Worm (Caenorhabditis elegans): ENCODE measurements around the gene pmk-1.

The pmk-1 gene

ce11 chrIV:8159087-8159486, 10.5 kb downstream of the pmk-1 start, which contains the start of gene faah-1 (continued):
- TF ChIP-seq lin-40 (tag; optimal IDR thresholded peaks at IDR 0.05) = no peak

- TF ChIP-seq Y53F4B.3 (GFP tag; IDR thresholded peaks at IDR 0.05) (no peak), nhr-90 (tag; optimal IDR thresholded peaks at IDR 0.05) (no peak), Y53G8AR.9 (GFP tag; conservative IDR thresholded peaks at IDR 0.05) (no peak), hrde-1 (tag; optimal IDR thresholded peaks at IDR 0.05; ENCODE audit: borderline replicate concordance) (no peak), D2030.7 (GFP tag; IDR thresholded peaks at IDR 0.05) (no peak), nhr-120 (GFP tag; IDR thresholded peaks at IDR 0.05) (no peak), him-1 (tag; optimal IDR thresholded peaks at IDR 0.05) (no peak), Y67H2A.10 (GFP tag; conservative IDR thresholded peaks at IDR 0.05) (no peak), hlh-12 (tag; optimal IDR thresholded peaks at IDR 0.05) (no peak), dox-1 (GFP tag; IDR thresholded peaks at IDR 0.05) (no peak), pbrm-1 (GFP tag; IDR thresholded peaks at IDR 0.05) (no peak), C17E4.6 (GFP tag; IDR thresholded peaks at IDR 0.05) (no peak), F33H1.4 (GFP tag; IDR thresholded peaks at IDR 0.05) (no peak), T26A5.8 (tag; optimal IDR thresholded peaks at IDR 0.05) (no peak), tbp1 (GFP tag; optimal IDR thresholded peaks at IDR 0.05) (no peak), mel-28 (tag; optimal IDR thresholded peaks at IDR 0.05; ENCODE audit: borderline replicate concordance) (no peak), lir-1 (GFP tag; conservative IDR thresholded peaks at IDR 0.05) (no peak), Y79H2A.3 (GFP tag; conservative IDR thresholded peaks at IDR 0.05) (no peak), rpc-1 (optimal IDR thresholded peaks at IDR 0.05) (no peak), rpc-1 (tag; optimal IDR thresholded peaks at IDR 0.05) (no peak), dpl-1 (GFP tag; optimal IDR thresholded peaks at IDR 0.05) (no peak)
Measured at ce11 chrIV:8159995-8160394, 11.4 kb downstream of the pmk-1 start.

ce11 chrIV:8161774-8162173, 13.2 kb downstream of the pmk-1 start:
- no peak for TF ChIP-seq Y79H2A.3 (GFP tag; conservative IDR thresholded peaks at IDR 0.05)
- no peak for TF ChIP-seq let-607 (tag; optimal IDR thresholded peaks at IDR 0.05)
- TF ChIP-seq B0035.1 (tag; optimal IDR thresholded peaks at IDR 0.05) = no peak
- no peak for TF ChIP-seq ceh-91 (GFP tag; IDR thresholded peaks at IDR 0.05)
- TF ChIP-seq nhr-80 (tag; optimal IDR thresholded peaks at IDR 0.05) = peak; percentile 41

- TF ChIP-seq rcor-1 (GFP tag; IDR thresholded peaks at IDR 0.05) (no peak), B0019.2 (GFP tag; conservative IDR thresholded peaks at IDR 0.05) (no peak), fkh-3 (tag; optimal IDR thresholded peaks at IDR 0.05) (no peak), nhr-80 (tag; optimal IDR thresholded peaks at IDR 0.05) (peak; percentile 69)
Measured at ce11 chrIV:8163687-8164086, 15.1 kb downstream of the pmk-1 start, which contains the start of gene clec-51. clec-51 (minus strand) TSS chrIV:8163800.

ce11 chrIV:8164515-8164914, 15.9 kb downstream of the pmk-1 start:
- TF ChIP-seq F23B12.7 (tag; optimal IDR thresholded peaks at IDR 0.05; ENCODE audit: insufficient read depth) (no peak), hlh-26 (GFP tag; conservative IDR thresholded peaks at IDR 0.05) (no peak), D2030.7 (GFP tag; IDR thresholded peaks at IDR 0.05) (no peak), lin-54 (GFP tag; optimal IDR thresholded peaks at IDR 0.05) (no peak), ccch-3 (GFP tag; optimal IDR thresholded peaks at IDR 0.05) (no peak), snpc-1.1 (tag; optimal IDR thresholded peaks at IDR 0.05; ENCODE audit: insufficient read depth) (no peak), somi-1 (GFP tag; optimal IDR thresholded peaks at IDR 0.05) (no peak), mxl-1 (tag; optimal IDR thresholded peaks at IDR 0.05) (no peak), ceh-79 (tag; optimal IDR thresholded peaks at IDR 0.05) (no peak), rcor-1 (GFP tag; IDR thresholded peaks at IDR 0.05) (no peak), F57C9.4 (tag; optimal IDR thresholded peaks at IDR 0.05) (no peak), pha-4 (tag; optimal IDR thresholded peaks at IDR 0.05) (no peak), lsy-27 (tag; optimal IDR thresholded peaks at IDR 0.05; ENCODE audit: borderline replicate concordance, insufficient read depth) (no peak), nhr-80 (tag; optimal IDR thresholded peaks at IDR 0.05) (no peak), dox-1 (GFP tag; IDR thresholded peaks at IDR 0.05) (no peak), madf-3 (GFP tag; IDR thresholded peaks at IDR 0.05) (no peak), ceh-58 (GFP tag; IDR thresholded peaks at IDR 0.05) (no peak)

All from whole organism, young adult.